Worm (Caenorhabditis elegans) whole organism, L2 larva: ENCODE measurements around the gene ZK105.5.

Source experiments
- C34F6.9 ChIP-seq: fragments of 150-350 bp; optimal IDR thresholded peaks from 2 replicates; lab custom pipeline; 2014; ENCODE audit warnings: missing biosample characterization, missing genetic modification characterization
- F13H6.1 ChIP-seq: sonication (generic microtip); optimal IDR thresholded peaks from 2 replicates; lab custom pipeline; 2016; ENCODE audit warnings: missing genetic modification characterization, missing compliant biosample characterization
- R02D3.7 ChIP-seq: fragments of 150-350 bp; optimal IDR thresholded peaks from 2 replicates; lab custom pipeline; 2014; ENCODE audit warnings: missing biosample characterization, missing genetic modification characterization
- Y55F3AM.14 ChIP-seq: fragments of 200-800 bp; sonication (Bioruptor generic); optimal IDR thresholded peaks from 2 replicates; lab custom pipeline; 2018; ENCODE audit warnings: mild to moderate bottlenecking, missing genetic modification characterization, missing compliant biosample characterization
- ZK546.5 ChIP-seq: sonication (generic microtip); optimal IDR thresholded peaks from 2 replicates; lab custom pipeline; 2017; ENCODE audit warnings: missing biosample characterization, missing genetic modification characterization
- alr-1 ChIP-seq: fragments of 150-350 bp; optimal IDR thresholded peaks from 2 replicates; lab custom pipeline; 2014; ENCODE audit warnings: missing biosample characterization, missing genetic modification characterization
- aly-2 ChIP-seq: fragments of 150-350 bp; optimal IDR thresholded peaks from 2 replicates; lab custom pipeline; 2014; ENCODE audit warnings: missing biosample characterization, missing genetic modification characterization
- blmp-1 ChIP-seq: sonication (generic microtip); optimal IDR thresholded peaks from 2 replicates; lab custom pipeline; 2017; ENCODE audit warnings: missing genetic modification characterization, mild to moderate bottlenecking, missing compliant biosample characterization, antibody characterized with exemption, moderate library complexity; ENCODE audit not compliant: insufficient read depth
- ceh-82 ChIP-seq: fragments of 150-350 bp; optimal IDR thresholded peaks from 2 replicates; lab custom pipeline; 2014; ENCODE audit warnings: missing biosample characterization, missing genetic modification characterization
- crh-2 ChIP-seq: sonication (generic microtip); optimal IDR thresholded peaks from 2 replicates; lab custom pipeline; 2017; ENCODE audit warnings: missing biosample characterization, missing genetic modification characterization
- dmd-4 ChIP-seq: sonication (generic microtip); optimal IDR thresholded peaks from 2 replicates; lab custom pipeline; 2017; ENCODE audit warnings: missing biosample characterization, missing genetic modification characterization
- egl-27 ChIP-seq: sonication (generic microtip); optimal IDR thresholded peaks from 3 replicates; lab custom pipeline; 2017; ENCODE audit warnings: missing biosample characterization, missing genetic modification reagents, missing genetic modification characterization
- elt-1 ChIP-seq: fragments of 150-350 bp; optimal IDR thresholded peaks from 2 replicates; lab custom pipeline; 2014; ENCODE audit warnings: missing biosample characterization, missing genetic modification characterization
- fos-1 ChIP-seq: fragments of 150-350 bp; optimal IDR thresholded peaks from 2 replicates; lab custom pipeline; 2014; ENCODE audit warnings: missing biosample characterization, missing genetic modification characterization
- gmeb-1 ChIP-seq: fragments of 150-350 bp; optimal IDR thresholded peaks from 2 replicates; lab custom pipeline; 2014; ENCODE audit warnings: missing biosample characterization, missing genetic modification characterization
- lin-11 ChIP-seq: fragments of 150-350 bp; sonication (generic microtip); optimal IDR thresholded peaks from 2 replicates; lab custom pipeline; 2014; ENCODE audit warnings: missing biosample characterization, missing genetic modification characterization, inconsistent platforms, mixed read lengths
- lin-13 ChIP-seq: fragments of 150-350 bp; optimal IDR thresholded peaks from 2 replicates; lab custom pipeline; 2014; ENCODE audit warnings: missing biosample characterization, missing genetic modification reagents, missing genetic modification characterization
- lin-39 ChIP-seq: fragments of 150-350 bp; optimal IDR thresholded peaks from 2 replicates; lab custom pipeline; 2014; ENCODE audit warnings: missing biosample characterization, missing genetic modification reagents, missing genetic modification characterization
- lsy-2 ChIP-seq, 2 experiments: fragments of 150-350 bp in 1 of 2; sonication (generic microtip) in 1 of 2; optimal IDR thresholded peaks; 2 replicates each; lab custom pipeline; 2014 to 2017; ENCODE audit warnings: missing biosample characterization in 2 of 2, missing genetic modification characterization in 2 of 2
- mab-5 ChIP-seq: fragments of 150-350 bp; optimal IDR thresholded peaks from 2 replicates; lab custom pipeline; 2014; ENCODE audit warnings: missing biosample characterization, missing genetic modification characterization
- mbf-1 ChIP-seq: sonication (generic microtip); optimal IDR thresholded peaks from 2 replicates; lab custom pipeline; 2017; ENCODE audit warnings: missing biosample characterization, missing genetic modification characterization
- mdl-1 ChIP-seq, 2 experiments: fragments of 150-350 bp in 1 of 2; sonication (generic microtip) in 1 of 2; optimal IDR thresholded peaks; 2 replicates each; lab custom pipeline; 2017; ENCODE audit warnings: missing biosample characterization in 2 of 2, missing genetic modification characterization in 2 of 2
- nhr-11 ChIP-seq: fragments of 150-350 bp; optimal IDR thresholded peaks from 2 replicates; lab custom pipeline; 2014; ENCODE audit warnings: missing biosample characterization, missing genetic modification characterization
- nhr-12 ChIP-seq: fragments of 150-350 bp; optimal IDR thresholded peaks from 2 replicates; lab custom pipeline; 2014; ENCODE audit warnings: missing biosample characterization, missing genetic modification characterization
- nhr-129 ChIP-seq: fragments of 150-350 bp; optimal IDR thresholded peaks from 2 replicates; lab custom pipeline; 2014; ENCODE audit warnings: missing biosample characterization, missing genetic modification characterization
- nhr-21 ChIP-seq: fragments of 150-350 bp; optimal IDR thresholded peaks from 2 replicates; lab custom pipeline; 2014; ENCODE audit warnings: missing biosample characterization, missing genetic modification characterization
- nhr-23 ChIP-seq: fragments of 150-350 bp; optimal IDR thresholded peaks from 2 replicates; lab custom pipeline; 2014; ENCODE audit warnings: missing biosample characterization, missing genetic modification reagents, missing genetic modification characterization
- nhr-237 ChIP-seq: fragments of 150-350 bp; optimal IDR thresholded peaks from 2 replicates; lab custom pipeline; 2014; ENCODE audit warnings: missing biosample characterization, missing genetic modification characterization
- nhr-25 ChIP-seq: fragments of 150-350 bp; sonication (generic microtip); optimal IDR thresholded peaks from 3 replicates; lab custom pipeline; 2014; ENCODE audit warnings: missing biosample characterization, missing genetic modification characterization
- nhr-6 ChIP-seq: fragments of 150-350 bp; optimal IDR thresholded peaks from 2 replicates; lab custom pipeline; 2014; ENCODE audit warnings: missing biosample characterization, missing genetic modification characterization
- nhr-77 ChIP-seq: fragments of 150-350 bp; optimal IDR thresholded peaks from 2 replicates; lab custom pipeline; 2014; ENCODE audit warnings: missing biosample characterization, missing genetic modification characterization
- peb-1 ChIP-seq: fragments of 150-350 bp; optimal IDR thresholded peaks from 2 replicates; lab custom pipeline; 2014; ENCODE audit warnings: missing biosample characterization, missing genetic modification characterization
- sem-4 ChIP-seq: fragments of 150-350 bp; optimal IDR thresholded peaks from 2 replicates; lab custom pipeline; 2014; ENCODE audit warnings: missing biosample characterization, missing genetic modification reagents, missing genetic modification characterization
- skn-1 ChIP-seq: sonication (generic microtip); optimal IDR thresholded peaks from 2 replicates; lab custom pipeline; 2017; ENCODE audit warnings: missing biosample characterization, missing genetic modification characterization
- sma-3 ChIP-seq: sonication (generic microtip); optimal IDR thresholded peaks from 2 replicates; lab custom pipeline; 2016; ENCODE audit warnings: missing genetic modification reagents, missing genetic modification characterization, missing compliant biosample characterization
- sma-9 ChIP-seq, 2 experiments: fragments of 150-350 bp in 1 of 2; sonication (generic microtip) in 1 of 2; optimal IDR thresholded peaks; 2 replicates each; lab custom pipeline; 2014 to 2016; ENCODE audit warnings: missing genetic modification characterization in 2 of 2, mild to moderate bottlenecking in 1 of 2, missing biosample characterization in 1 of 2, missing compliant biosample characterization in 1 of 2, missing genetic modification reagents in 1 of 2, moderate library complexity in 1 of 2
- snpc-4 ChIP-seq: fragments of 150-350 bp; optimal IDR thresholded peaks from 2 replicates; lab custom pipeline; 2014; ENCODE audit warnings: missing biosample characterization, missing genetic modification characterization
- unc-55 ChIP-seq: fragments of 150-350 bp; sonication (generic microtip); optimal IDR thresholded peaks from 3 replicates; lab custom pipeline; 2014; ENCODE audit warnings: missing biosample characterization, missing genetic modification reagents, missing genetic modification characterization
- unc-62 ChIP-seq: fragments of 150-350 bp; optimal IDR thresholded peaks from 2 replicates; lab custom pipeline; 2014; ENCODE audit warnings: missing biosample characterization, missing genetic modification reagents, missing genetic modification characterization
- zag-1 ChIP-seq: fragments of 150-350 bp; optimal IDR thresholded peaks from 2 replicates; lab custom pipeline; 2014; ENCODE audit warnings: missing biosample characterization, missing genetic modification characterization
- ztf-1 ChIP-seq: fragments of 200-800 bp; sonication (Bioruptor generic); conservative IDR thresholded peaks from 2 replicates; pipeline ENCODE4 v1.3.6; 2022; ENCODE audit warnings: missing genetic modification characterization, missing compliant biosample characterization
- ztf-11 ChIP-seq: sonication (generic microtip); optimal IDR thresholded peaks from 2 replicates; lab custom pipeline; 2017; ENCODE audit warnings: missing biosample characterization, missing genetic modification characterization

The ZK105.5 gene

DNA sequence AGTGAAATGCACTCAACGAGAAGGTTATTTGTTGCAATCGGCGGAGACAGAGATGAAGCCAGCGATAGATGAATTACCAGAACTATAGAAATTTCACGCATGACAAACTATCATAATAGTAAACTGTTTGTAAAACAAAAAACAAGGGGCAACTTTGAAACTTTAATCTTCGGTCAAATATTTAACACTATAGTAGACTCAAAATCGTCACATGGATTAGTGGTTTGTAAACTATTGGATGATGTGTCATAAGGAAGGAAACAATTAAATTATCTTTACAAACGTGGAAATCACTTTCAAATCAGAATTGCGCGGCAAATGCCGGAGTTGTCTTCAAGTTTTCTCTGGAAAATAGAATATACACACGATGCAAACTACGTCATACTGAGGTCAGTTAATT lies at the start of gene ZK105.5:
Gene ZK105.5, minus strand, starts transcription at position 101 of the 400 bp plus-strand sequence.
- TF ChIP-seq crh-2 (tag; lab: Kevin White, UChicago): no peak
- TF ChIP-seq nhr-23 (tag; lab: Kevin White, UChicago): no peak
- TF ChIP-seq nhr-6 (tag; lab: Kevin White, UChicago): no peak
- TF ChIP-seq F13H6.1 (tag; lab: Kevin White, UChicago): no peak
- no peak for TF ChIP-seq unc-55 (GFP tag; lab: Kevin White, UChicago)
- TF ChIP-seq C34F6.9 (tag; lab: Kevin White, UChicago): no peak
- TF ChIP-seq mab-5 (tag; lab: Kevin White, UChicago): no peak
- no peak for TF ChIP-seq unc-62 (GFP tag; lab: Kevin White, UChicago)
- TF ChIP-seq elt-1 (tag; lab: Kevin White, UChicago): no peak
- no peak for TF ChIP-seq aly-2
- no peak for TF ChIP-seq nhr-237
- no peak for TF ChIP-seq ztf-11 (tag; lab: Kevin White, UChicago)
- no peak for TF ChIP-seq ZK546.5 (tag; lab: Kevin White, UChicago)
- TF ChIP-seq ceh-82 (tag; lab: Kevin White, UChicago): no peak
- TF ChIP-seq, all 48 proteins: peak for 0

ce11 chrV:7761906-7762305 lies 44.4 kb upstream of the ZK105.5 start:
- TF ChIP-seq lin-11 (tag; lab: Kevin White, UChicago) (no peak), lsy-2 (tag; optimal IDR thresholded peaks at IDR 0.05; lab: Kevin White, UChicago) (no peak), blmp-1 (no peak), dmd-4 (tag; lab: Kevin White, UChicago) (no peak), zag-1 (tag; lab: Kevin White, UChicago) (no peak), ceh-82 (tag; lab: Kevin White, UChicago) (no peak), lin-39 (tag; lab: Kevin White, UChicago) (no peak), skn-1 (tag; lab: Kevin White, UChicago) (no peak), ztf-1 (GFP tag; lab: Robert Waterston, UW) (no peak), nhr-25 (no peak), mbf-1 (tag; lab: Kevin White, UChicago) (no peak), sma-3 (GFP tag; lab: Kevin White, UChicago) (no peak), nhr-77 (no peak), C34F6.9 (tag; lab: Kevin White, UChicago) (no peak), fos-1 (tag; lab: Kevin White, UChicago) (no peak), lin-13 (GFP tag; lab: Kevin White, UChicago) (no peak), Y55F3AM.14 (GFP tag; lab: Kevin White, UChicago) (no peak), nhr-21 (tag; lab: Kevin White, UChicago) (no peak)
- TF ChIP-seq, all 48 proteins: peak for 0

- TF ChIP-seq nhr-11: no peak
- peak; percentile 34 for TF ChIP-seq fos-1 (tag; lab: Kevin White, UChicago)
- TF ChIP-seq zag-1 (tag; lab: Kevin White, UChicago): no peak
Observed at ce11 chrV:7760174-7760573, 42.6 kb upstream of the ZK105.5 start, which contains the start of gene hint-3. TSS of gene hint-3 (plus strand) at chrV:7760474.

DNA sequence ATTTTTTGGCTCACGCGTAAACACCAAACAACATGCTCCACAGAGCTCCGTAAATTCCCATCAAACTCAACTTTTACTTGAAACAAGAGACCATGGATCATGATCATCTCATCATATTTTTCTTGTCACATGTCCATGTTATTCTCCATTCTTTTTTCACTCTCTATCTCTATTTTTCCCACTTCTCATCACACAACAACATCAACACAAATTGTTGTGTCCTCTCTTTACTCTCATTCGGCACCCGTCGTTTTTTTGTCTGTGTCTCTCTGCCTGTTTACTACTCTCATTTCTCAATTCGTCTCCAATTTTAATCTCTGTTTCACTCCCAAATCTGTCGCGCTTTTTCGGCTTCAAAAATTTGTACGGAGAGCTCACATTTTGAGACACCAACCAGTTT lies 41.7 kb upstream of the ZK105.5 start:
- TF ChIP-seq nhr-12 (tag; lab: Kevin White, UChicago) (no peak), nhr-77 (no peak), zag-1 (tag; lab: Kevin White, UChicago) (peak; percentile 12), crh-2 (tag; lab: Kevin White, UChicago) (peak; percentile 75), unc-62 (GFP tag; lab: Kevin White, UChicago) (peak; percentile 24), mdl-1 (tag; optimal IDR thresholded peaks at IDR 0.05; lab: Kevin White, UChicago) (peak in 1 of 2 experiments; percentile 73), nhr-129 (tag; lab: Kevin White, UChicago) (peak; percentile 87), lsy-2 (tag; optimal IDR thresholded peaks at IDR 0.05; lab: Kevin White, UChicago) (peak in 1 of 2 experiments; percentile 70), sma-3 (GFP tag; lab: Kevin White, UChicago) (peak; percentile 21), nhr-11 (no peak), unc-55 (GFP tag; lab: Kevin White, UChicago) (peak; percentile 80), gmeb-1 (tag; lab: Kevin White, UChicago) (peak; percentile 40), nhr-21 (tag; lab: Kevin White, UChicago) (peak; percentile 12), peb-1 (tag; lab: Kevin White, UChicago) (no peak), sma-9 (GFP tag; optimal IDR thresholded peaks at IDR 0.05; lab: Kevin White, UChicago) (peak; percentile 69), sma-9 (tag; optimal IDR thresholded peaks at IDR 0.05; lab: Kevin White, UChicago) (no peak), lin-13 (GFP tag; lab: Kevin White, UChicago) (peak; percentile 26), nhr-25 (peak; percentile 24), skn-1 (tag; lab: Kevin White, UChicago) (no peak), mab-5 (tag; lab: Kevin White, UChicago) (peak; percentile 81), ZK546.5 (tag; lab: Kevin White, UChicago) (no peak), R02D3.7 (tag; lab: Kevin White, UChicago) (no peak), C34F6.9 (tag; lab: Kevin White, UChicago) (peak; percentile 82), nhr-23 (tag; lab: Kevin White, UChicago) (no peak), egl-27 (tag; lab: Kevin White, UChicago) (peak; percentile 60), snpc-4 (no peak), sem-4 (no peak), alr-1 (tag; lab: Kevin White, UChicago) (no peak), fos-1 (tag; lab: Kevin White, UChicago) (peak; percentile 23), F13H6.1 (tag; lab: Kevin White, UChicago) (peak; percentile 36)
